Worm (Caenorhabditis elegans): Measurements from ENCODE around the gene T04F3.4.
A peak's percentile ranks its signal among the peaks of the same experiment; 100 is the strongest.

T04F3.4 gene

ce11 chrV:11801076-11801849, 38.4 kb upstream of the T04F3.4 start (continued):
- TF ChIP-seq nhr-12 (tag; optimal IDR thresholded peaks at IDR 0.05) (no peak), ceh-82 (tag; optimal IDR thresholded peaks at IDR 0.05) (no peak), C04F5.9 (tag; optimal IDR thresholded peaks at IDR 0.05) (no peak), nhr-20 (tag; optimal IDR thresholded peaks at IDR 0.05) (peak; percentile 82), nhr-84 (tag; optimal IDR thresholded peaks at IDR 0.05) (no peak), jun-1 (tag; optimal IDR thresholded peaks at IDR 0.05) (no peak), egl-13 (tag; optimal IDR thresholded peaks at IDR 0.05) (no peak), fos-1 (tag; optimal IDR thresholded peaks at IDR 0.05) (no peak), rnt-1 (tag; optimal IDR thresholded peaks at IDR 0.05) (no peak), dpl-1 (GFP tag; optimal IDR thresholded peaks at IDR 0.05) (no peak), ztf-11 (tag; optimal IDR thresholded peaks at IDR 0.05) (no peak), efl-1 (optimal IDR thresholded peaks at IDR 0.05) (no peak), efl-1 (GFP tag; optimal IDR thresholded peaks at IDR 0.05 in 1 of 2) (peak in 1 of 2 experiments; percentile 81), ceh-90 (tag; optimal IDR thresholded peaks at IDR 0.05) (no peak), lin-35 (GFP tag; optimal IDR thresholded peaks at IDR 0.05) (peak in 1 of 2 experiments; percentile 13), dsc-1 (tag; optimal IDR thresholded peaks at IDR 0.05) (no peak), ces-1 (GFP tag; optimal IDR thresholded peaks at IDR 0.05) (no peak), mep-1 (tag; optimal IDR thresholded peaks at IDR 0.05) (no peak), blmp-1 (tag; optimal IDR thresholded peaks at IDR 0.05) (peak; percentile 50), nhr-237 (tag; optimal IDR thresholded peaks at IDR 0.05) (no peak), ceh-63 (GFP tag; optimal IDR thresholded peaks at IDR 0.05) (no peak), ceh-8 (GFP tag; optimal IDR thresholded peaks at IDR 0.05) (no peak), swsn-7 (tag; optimal IDR thresholded peaks at IDR 0.05) (no peak), lin-14 (GFP tag; optimal IDR thresholded peaks at IDR 0.05) (peak; percentile 68), sox-4 (tag; optimal IDR thresholded peaks at IDR 0.05) (no peak), Y116A8C.19 (tag; optimal IDR thresholded peaks at IDR 0.05; ENCODE audit: borderline replicate concordance) (no peak), zip-4 (GFP tag; optimal IDR thresholded peaks at IDR 0.05) (no peak), nhr-90 (tag; optimal IDR thresholded peaks at IDR 0.05; ENCODE audit: poor library complexity) (peak; percentile 55), tlp-1 (tag; optimal IDR thresholded peaks at IDR 0.05) (no peak), nhr-71 (tag; optimal IDR thresholded peaks at IDR 0.05) (peak; percentile 74), vab-15 (tag; optimal IDR thresholded peaks at IDR 0.05) (no peak), ama-1 (optimal IDR thresholded peaks at IDR 0.05) (no peak), pqm-1 (tag; optimal IDR thresholded peaks at IDR 0.05) (no peak), elt-2 (tag; optimal IDR thresholded peaks at IDR 0.05) (no peak), C16A3.4 (tag; optimal IDR thresholded peaks at IDR 0.05) (no peak), hpl-2 (GFP tag; optimal IDR thresholded peaks at IDR 0.05) (no peak), isw-1 (GFP tag; IDR thresholded peaks at IDR 0.05) (no peak), tbx-2 (tag; optimal IDR thresholded peaks at IDR 0.05) (peak; percentile 77), nhr-47 (tag; optimal IDR thresholded peaks at IDR 0.05) (peak; percentile 28)

ce11 chrV:11800486-11800885, 37.6 kb upstream of the T04F3.4 start:
- TF ChIP-seq snpc-4 (tag; optimal IDR thresholded peaks at IDR 0.05) = no peak
- TF ChIP-seq lsy-2 (tag; optimal IDR thresholded peaks at IDR 0.05) = peak in 1 of 2 experiments; percentile 11
- TF ChIP-seq nhr-12 (tag; optimal IDR thresholded peaks at IDR 0.05) = no peak
- TF ChIP-seq grh-1 (GFP tag; IDR thresholded peaks at IDR 0.05) = peak; percentile 24; the same call in 1 of the 2 replicates
- TF ChIP-seq elt-3 (tag; optimal IDR thresholded peaks at IDR 0.05) = peak in 2 of 6 experiments; percentile 9 to 36
- TF ChIP-seq nhr-71 (tag; optimal IDR thresholded peaks at IDR 0.05) = peak; percentile 34
- peak; percentile 76 for TF ChIP-seq nhr-85 (tag)
- no peak for TF ChIP-seq hpl-2 (GFP tag; optimal IDR thresholded peaks at IDR 0.05)
- TF ChIP-seq sox-4 (tag; optimal IDR thresholded peaks at IDR 0.05) = no peak
- peak; percentile 21 for TF ChIP-seq tbx-2 (tag; optimal IDR thresholded peaks at IDR 0.05)
- peak; percentile 78 for TF ChIP-seq nhr-20 (tag; optimal IDR thresholded peaks at IDR 0.05)
- peak; percentile 26 for TF ChIP-seq nhr-19 (GFP tag; conservative IDR thresholded peaks at IDR 0.05)
- no peak for TF ChIP-seq skn-1 (tag; optimal IDR thresholded peaks at IDR 0.05)
